Fruit fly (Drosophila melanogaster) whole organism, embryonic: Measurements from ENCODE around the gene Csas.

Source experiments
- B-H1 ChIP-seq: fragments of 200-800 bp; sonication (Bioruptor generic); IDR thresholded peaks from 3 replicates; pipeline ENCODE4 v1.3.6; 2022; ENCODE audit warnings: missing biosample characterization, missing genetic modification characterization
- Blimp-1 ChIP-seq: fragments of 200-800 bp; sonication (Bioruptor generic); optimal IDR thresholded peaks from 3 replicates; lab custom pipeline; 2018; ENCODE audit warnings: missing biosample characterization, missing genetic modification characterization, mild to moderate bottlenecking, moderate library complexity, missing genetic modification reagents
- CG11247 ChIP-seq: fragments of 200-800 bp; sonication (Bioruptor generic); IDR thresholded peaks from 2 replicates; pipeline ENCODE4 v1.3.6; 2022; ENCODE audit warnings: missing biosample characterization, missing genetic modification characterization
- CG11695 ChIP-seq: fragments of 200-800 bp; sonication (Bioruptor generic); IDR thresholded peaks from 3 replicates; pipeline ENCODE4 v1.3.6; 2022; ENCODE audit warnings: missing biosample characterization, missing genetic modification characterization
- CG12219 ChIP-seq: fragments of 200-800 bp; sonication (Bioruptor generic); optimal IDR thresholded peaks from 3 replicates; lab custom pipeline; 2018; ENCODE audit warnings: missing biosample characterization, mild to moderate bottlenecking, missing genetic modification characterization
- CG12236 ChIP-seq: fragments of 200-800 bp; sonication (Bioruptor generic); optimal IDR thresholded peaks from 2 replicates; lab custom pipeline; 2016; ENCODE audit warnings: missing biosample characterization, missing genetic modification characterization
- CG12744 ChIP-seq: fragments of 200-800 bp; sonication (Bioruptor generic); optimal IDR thresholded peaks from 2 replicates; lab custom pipeline; 2016; ENCODE audit warnings: missing biosample characterization, missing genetic modification characterization
- CG13287 ChIP-seq: fragments of 200-800 bp; sonication (Bioruptor generic); IDR thresholded peaks from 2 replicates; pipeline ENCODE4 v1.3.6; 2022; ENCODE audit warnings: missing biosample characterization, missing genetic modification characterization; ENCODE audit not compliant: partially characterized antibody
- CG15479 ChIP-seq: fragments of 200-800 bp; sonication (Bioruptor generic); optimal IDR thresholded peaks from 3 replicates; lab custom pipeline; 2019; ENCODE audit warnings: missing biosample characterization, mild to moderate bottlenecking, missing genetic modification characterization, moderate library complexity
- CG1792 ChIP-seq: fragments of 200-800 bp; sonication (Bioruptor generic); optimal IDR thresholded peaks from 2 replicates; lab custom pipeline; 2016; ENCODE audit warnings: missing biosample characterization, missing genetic modification characterization
- CG18262 ChIP-seq: fragments of 200-800 bp; optimal IDR thresholded peaks from 3 replicates; lab custom pipeline; 2019; ENCODE audit warnings: missing biosample characterization, mild to moderate bottlenecking, missing genetic modification characterization, moderate library complexity
- CG18476 ChIP-seq: fragments of 200-800 bp; sonication (Bioruptor generic); optimal IDR thresholded peaks from 2 replicates; lab custom pipeline; 2016; ENCODE audit warnings: missing biosample characterization, mild to moderate bottlenecking, missing genetic modification characterization
- CG18599 ChIP-seq: fragments of 200-800 bp; sonication (Bioruptor generic); optimal IDR thresholded peaks from 3 replicates; lab custom pipeline; 2017; ENCODE audit warnings: missing biosample characterization, missing genetic modification characterization, mild to moderate bottlenecking, moderate library complexity, missing genetic modification reagents
- CG2712 ChIP-seq: fragments of 200-800 bp; optimal IDR thresholded peaks from 3 replicates; lab custom pipeline; 2019; ENCODE audit warnings: missing biosample characterization, mild to moderate bottlenecking, missing genetic modification characterization, moderate library complexity
- CG2875 ChIP-seq: fragments of 200-800 bp; sonication (Bioruptor generic); optimal IDR thresholded peaks from 2 replicates; lab custom pipeline; 2017; ENCODE audit warnings: missing biosample characterization, mild to moderate bottlenecking, missing genetic modification characterization, missing genetic modification reagents
- CG42726 ChIP-seq: fragments of 200-800 bp; sonication (Bioruptor generic); IDR thresholded peaks from 2 replicates; pipeline ENCODE4 v1.3.6; 2022; ENCODE audit warnings: missing biosample characterization, missing genetic modification characterization; ENCODE audit not compliant: partially characterized antibody
- CG5180 ChIP-seq: fragments of 200-800 bp; sonication (Bioruptor generic); optimal IDR thresholded peaks from 3 replicates; lab custom pipeline; 2017; ENCODE audit warnings: missing biosample characterization, missing genetic modification characterization, mild to moderate bottlenecking, moderate library complexity, missing genetic modification reagents
- CG6689 ChIP-seq: fragments of 200-800 bp; sonication (Bioruptor generic); IDR thresholded peaks from 2 replicates; pipeline ENCODE4 v1.3.6; 2022; ENCODE audit warnings: missing biosample characterization, missing genetic modification characterization
- CG8944 ChIP-seq: fragments of 200-800 bp; sonication (Bioruptor generic); optimal IDR thresholded peaks from 3 replicates; lab custom pipeline; 2016; ENCODE audit warnings: missing biosample characterization, missing genetic modification characterization
- CG9609 ChIP-seq: fragments of 200-800 bp; sonication (Bioruptor generic); optimal IDR thresholded peaks from 3 replicates; lab custom pipeline; 2016; ENCODE audit warnings: missing biosample characterization, missing genetic modification characterization
- CTCF ChIP-seq: fragments of 200-800 bp; sonication (Bioruptor generic); optimal IDR thresholded peaks from 2 replicates; lab custom pipeline; 2017; ENCODE audit warnings: missing biosample characterization, mild to moderate bottlenecking, missing genetic modification characterization, moderate library complexity
- Chrac-16 ChIP-seq: fragments of 200-800 bp; sonication (Bioruptor generic); optimal IDR thresholded peaks from 3 replicates; lab custom pipeline; 2016; ENCODE audit warnings: missing biosample characterization, missing genetic modification characterization
- D19A ChIP-seq: fragments of 200-800 bp; optimal IDR thresholded peaks from 3 replicates; lab custom pipeline; 2019; ENCODE audit warnings: missing biosample characterization, mild to moderate bottlenecking, missing genetic modification characterization, moderate library complexity
- Dip2 ChIP-seq: fragments of 200-800 bp; sonication (Bioruptor generic); IDR thresholded peaks from 2 replicates; pipeline ENCODE4 v1.3.6; 2022; ENCODE audit warnings: missing biosample characterization, missing genetic modification characterization
- E2f2 ChIP-seq: fragments of 200-800 bp; sonication (Bioruptor generic); IDR thresholded peaks from 2 replicates; pipeline ENCODE4 v1.3.6; 2022; ENCODE audit warnings: missing biosample characterization, missing genetic modification characterization
- GATAe ChIP-seq: fragments of 200-800 bp; sonication (Bioruptor generic); conservative IDR thresholded peaks from 2 replicates; pipeline ENCODE4 v1.3.6; 2022; ENCODE audit warnings: missing biosample characterization, missing genetic modification characterization
- HLHmδ ChIP-seq: fragments of 200-800 bp; sonication (Bioruptor generic); optimal IDR thresholded peaks from 2 replicates; lab custom pipeline; 2018; ENCODE audit warnings: missing biosample characterization, mild to moderate bottlenecking, missing genetic modification characterization, moderate library complexity
- Hmx ChIP-seq: fragments of 200-800 bp; sonication (Bioruptor generic); optimal IDR thresholded peaks from 2 replicates; lab custom pipeline; 2016; ENCODE audit warnings: missing biosample characterization, missing genetic modification characterization
- Hr78 ChIP-seq, 2 experiments: fragments of 200-800 bp in 1 of 2; fragments of >200 bp in 1 of 2; sonication (Bioruptor generic) in 1 of 2; optimal IDR thresholded peaks; 2 replicates each; lab custom pipeline; 2017 to 2019; ENCODE audit warnings: missing biosample characterization in 2 of 2, missing genetic modification characterization in 2 of 2, mild to moderate bottlenecking in 1 of 2, moderate library complexity in 1 of 2
- Kr ChIP-seq: fragments of 200-800 bp; sonication (Bioruptor generic); optimal IDR thresholded peaks from 2 replicates; lab custom pipeline; 2017; ENCODE audit warnings: missing biosample characterization, mild to moderate bottlenecking, missing genetic modification characterization
- MESR4 ChIP-seq: fragments of 200-800 bp; sonication (Bioruptor generic); optimal IDR thresholded peaks from 2 replicates; lab custom pipeline; 2018; ENCODE audit warnings: missing biosample characterization, mild to moderate bottlenecking, missing genetic modification characterization, moderate library complexity
- Med ChIP-seq: fragments of 200-800 bp; sonication (Bioruptor generic); peaks from one replicate; lab custom pipeline; 2016; ENCODE audit warnings: missing biosample characterization, missing genetic modification characterization, mild to moderate bottlenecking, inconsistent platforms, moderate library complexity
- Mes4 ChIP-seq: fragments of 200-800 bp; sonication (Bioruptor generic); optimal IDR thresholded peaks from 2 replicates; lab custom pipeline; 2016; ENCODE audit warnings: missing biosample characterization, missing genetic modification characterization
- Mrtf ChIP-seq: fragments of 200-800 bp; sonication (Bioruptor generic); IDR thresholded peaks from 3 replicates; pipeline ENCODE4 v1.3.6; 2022; ENCODE audit warnings: missing biosample characterization, missing genetic modification characterization
- NC2β ChIP-seq: fragments of 200-800 bp; sonication (Bioruptor generic); optimal IDR thresholded peaks from 2 replicates; lab custom pipeline; 2016; ENCODE audit warnings: missing biosample characterization, missing genetic modification characterization
- Ravus ChIP-seq: fragments of 200-800 bp; sonication (Bioruptor generic); IDR thresholded peaks from 2 replicates; pipeline ENCODE4 v1.3.6; 2022; ENCODE audit warnings: missing biosample characterization, missing genetic modification characterization
- Side ChIP-seq: fragments of 200-800 bp; sonication (Bioruptor generic); optimal IDR thresholded peaks from 2 replicates; lab custom pipeline; 2016; ENCODE audit warnings: missing biosample characterization, missing genetic modification characterization
- Six4 ChIP-seq: fragments of 200-800 bp; sonication (Bioruptor generic); optimal IDR thresholded peaks from 2 replicates; lab custom pipeline; 2016; ENCODE audit warnings: missing biosample characterization, missing genetic modification characterization
- al ChIP-seq: fragments of 200-800 bp; sonication (Bioruptor generic); IDR thresholded peaks from 2 replicates; pipeline ENCODE4 v1.3.6; 2022; ENCODE audit warnings: missing biosample characterization, missing genetic modification characterization
- bowl ChIP-seq: fragments of 200-800 bp; sonication (Bioruptor generic); IDR thresholded peaks from 2 replicates; pipeline ENCODE4 v1.3.6; 2022; ENCODE audit warnings: missing biosample characterization, missing genetic modification characterization
- btn ChIP-seq: fragments of 200-800 bp; sonication (Bioruptor generic); optimal IDR thresholded peaks from 2 replicates; lab custom pipeline; 2016; ENCODE audit warnings: missing biosample characterization, missing genetic modification characterization
- chif ChIP-seq, 2 experiments: fragments of 200-800 bp; sonication (Bioruptor generic); optimal IDR thresholded peaks; 3 replicates each; lab custom pipeline; 2016; ENCODE audit warnings: missing biosample characterization in 2 of 2, missing genetic modification characterization in 2 of 2
- ewg ChIP-seq: fragments of 200-800 bp; sonication (Bioruptor generic); optimal IDR thresholded peaks from 3 replicates; lab custom pipeline; 2017; ENCODE audit warnings: mild to moderate bottlenecking, missing biosample characterization, missing genetic modification reagents, missing genetic modification characterization
- fd96Cb ChIP-seq: fragments of 200-800 bp; sonication (Bioruptor generic); optimal IDR thresholded peaks from 2 replicates; lab custom pipeline; 2018; ENCODE audit warnings: missing biosample characterization, mild to moderate bottlenecking, missing genetic modification characterization, moderate library complexity
- hkb ChIP-seq, 2 experiments: fragments of 200-800 bp in 1 of 2; fragments of >200 bp in 1 of 2; sonication (Bioruptor generic) in 1 of 2; IDR thresholded peaks in 1 of 2; optimal IDR thresholded peaks in 1 of 2; 2 replicates each; pipeline versions ENCODE4 v1.3.6 to Lab custom; 2017 to 2022; ENCODE audit warnings: missing biosample characterization in 1 of 2, missing genetic modification characterization in 1 of 2
- insv ChIP-seq, 2 experiments: fragments of 200-800 bp; sonication (Bioruptor generic); optimal IDR thresholded peaks; 3 replicates each; lab custom pipeline; 2016 to 2018; ENCODE audit warnings: missing biosample characterization in 2 of 2, missing genetic modification characterization in 2 of 2
- oc ChIP-seq: fragments of 200-800 bp; sonication (Bioruptor generic); optimal IDR thresholded peaks from 2 replicates; lab custom pipeline; 2018; ENCODE audit warnings: missing biosample characterization, mild to moderate bottlenecking, missing genetic modification characterization, moderate library complexity
- stwl ChIP-seq: fragments of 200-800 bp; sonication (Bioruptor generic); optimal IDR thresholded peaks from 3 replicates; lab custom pipeline; 2018; ENCODE audit warnings: missing biosample characterization, mild to moderate bottlenecking, missing genetic modification characterization, moderate library complexity
- twi ChIP-seq: fragments of 200-800 bp; optimal IDR thresholded peaks from 2 replicates; lab custom pipeline; 2019; ENCODE audit warnings: missing biosample characterization, mild to moderate bottlenecking, missing genetic modification characterization, moderate library complexity
- unpg ChIP-seq: fragments of 200-800 bp; sonication (Bioruptor generic); optimal IDR thresholded peaks from 3 replicates; lab custom pipeline; 2018; ENCODE audit warnings: missing biosample characterization, mild to moderate bottlenecking, missing genetic modification characterization, moderate library complexity
- vfl ChIP-seq: fragments of 200-800 bp; sonication (Bioruptor generic); optimal IDR thresholded peaks from 2 replicates; lab custom pipeline; 2016; ENCODE audit warnings: missing biosample characterization, missing genetic modification characterization

The Csas gene

dm6 chr3L:20004442-20004869 lies 15.7 kb upstream of the Csas start (continued):
- TF ChIP-seq CG2875 (GFP tag; lab: Kevin White, UChicago) = peak; percentile 14
- TF ChIP-seq Mes4 (GFP tag; lab: Kevin White, UChicago) = no peak
- no peak for TF ChIP-seq Six4 (GFP tag; lab: Kevin White, UChicago)
- no peak for TF ChIP-seq B-H1 (GFP tag; lab: Robert Waterston, UW)
- TF ChIP-seq CG2712 (tag; lab: Kevin White, UChicago) = peak; percentile 60
- no peak for TF ChIP-seq CG12219 (GFP tag; lab: Kevin White, UChicago)
- TF ChIP-seq Hr78 (GFP tag; optimal IDR thresholded peaks at IDR 0.05; lab: Kevin White, UChicago) = no peak
- no peak for TF ChIP-seq Dip2 (GFP tag; lab: Robert Waterston, UW)
- TF ChIP-seq CG9609 (GFP tag; lab: Kevin White, UChicago) = no peak
- TF ChIP-seq CG13287 (GFP tag; lab: Robert Waterston, UW) = peak; percentile 22; the same call in 1 of the 2 replicates
- peak; percentile 37 for TF ChIP-seq CG18262
- TF ChIP-seq oc = no peak
- no peak for TF ChIP-seq vfl (GFP tag; lab: Kevin White, UChicago)
- no peak for TF ChIP-seq MESR4 (GFP tag; lab: Kevin White, UChicago)
- TF ChIP-seq fd96Cb (tag; lab: Kevin White, UChicago) = no peak
- TF ChIP-seq Kr (GFP tag; lab: Kevin White, UChicago) = no peak
- no peak for TF ChIP-seq Side (GFP tag; lab: Kevin White, UChicago)
- TF ChIP-seq insv (GFP tag; optimal IDR thresholded peaks at IDR 0.05; lab: Kevin White, UChicago) = peak; percentile 88 to 100
- no peak for TF ChIP-seq Chrac-16 (GFP tag; lab: Kevin White, UChicago)
- no peak for TF ChIP-seq CG8944 (GFP tag; lab: Kevin White, UChicago)
- TF ChIP-seq GATAe (GFP tag; lab: Robert Waterston, UW) = no peak
- no peak for TF ChIP-seq CG18599 (GFP tag; lab: Kevin White, UChicago)
- peak; percentile 20 for TF ChIP-seq unpg
- no peak for TF ChIP-seq Blimp-1
- TF ChIP-seq CG5180 (GFP tag; lab: Kevin White, UChicago) = no peak
- TF ChIP-seq CG11247 (GFP tag; lab: Robert Waterston, UW) = no peak
- no peak for TF ChIP-seq CG12744 (GFP tag; lab: Kevin White, UChicago)
- no peak for TF ChIP-seq hkb (optimal IDR thresholded peaks at IDR 0.05; lab: Kevin White, UChicago)
- peak; percentile 13; the same call in 1 of the 2 replicates for TF ChIP-seq hkb (GFP tag; IDR thresholded peaks at IDR 0.05; lab: Robert Waterston, UW)
- TF ChIP-seq CG42726 = 0 out of 2 replicates have a peak, but pooled peaks have one; percentile 47
- no peak for TF ChIP-seq CG6689 (GFP tag; lab: Robert Waterston, UW)
- TF ChIP-seq al = no peak
- peak; percentile 16 for TF ChIP-seq twi (tag; lab: Kevin White, UChicago)
- TF ChIP-seq chif (GFP tag; optimal IDR thresholded peaks at IDR 0.05; lab: Kevin White, UChicago) = no peak
- peak; percentile 93 for TF ChIP-seq CTCF (GFP tag; lab: Kevin White, UChicago)
- no peak for TF ChIP-seq CG11695 (GFP tag; lab: Robert Waterston, UW)
- no peak for TF ChIP-seq CG1792
- TF ChIP-seq Hmx (GFP tag; lab: Kevin White, UChicago) = no peak
- TF ChIP-seq btn (GFP tag; lab: Kevin White, UChicago) = no peak
- TF ChIP-seq CG18476 (GFP tag; lab: Kevin White, UChicago) = no peak
- no peak for TF ChIP-seq CG15479 (GFP tag; lab: Kevin White, UChicago)
- peak; percentile 75 for TF ChIP-seq Med (GFP tag; lab: Kevin White, UChicago)
- TF ChIP-seq CG12236 (GFP tag; lab: Kevin White, UChicago) = no peak
- TF ChIP-seq NC2β (GFP tag; lab: Kevin White, UChicago) = no peak
- no peak for TF ChIP-seq bowl (GFP tag; lab: Robert Waterston, UW)
- no peak for TF ChIP-seq HLHmδ (GFP tag; lab: Kevin White, UChicago)
- peak; percentile 24; the same call in 1 of the 2 replicates for TF ChIP-seq E2f2
- no peak for TF ChIP-seq Mrtf (GFP tag; lab: Robert Waterston, UW)
- TF ChIP-seq D19A (tag; lab: Kevin White, UChicago) = peak; percentile 19
- TF ChIP-seq ewg (GFP tag; lab: Kevin White, UChicago) = no peak
- peak; percentile 44 for TF ChIP-seq stwl (tag; lab: Kevin White, UChicago)
- no peak for TF ChIP-seq Ravus (GFP tag; lab: Robert Waterston, UW)
